Worm (Caenorhabditis elegans) whole organism, L4/young adult: ENCODE results near the gene mes-1.

Source experiments
- W03F9.2 ChIP-seq: fragments of 150-350 bp; optimal IDR thresholded peaks from 2 replicates; lab custom pipeline; 2014; ENCODE audit warnings: missing biosample characterization, missing genetic modification characterization
- dao-5 ChIP-seq: sonication (generic microtip); optimal IDR thresholded peaks from 2 replicates; lab custom pipeline; 2016; ENCODE audit warnings: missing genotype, missing genetic modification characterization, moderate library complexity, missing compliant biosample characterization
- him-1 ChIP-seq: sonication (generic microtip); optimal IDR thresholded peaks from 2 replicates; lab custom pipeline; 2016; ENCODE audit warnings: missing genotype, missing genetic modification reagents, missing genetic modification characterization, missing compliant biosample characterization

DNA sequence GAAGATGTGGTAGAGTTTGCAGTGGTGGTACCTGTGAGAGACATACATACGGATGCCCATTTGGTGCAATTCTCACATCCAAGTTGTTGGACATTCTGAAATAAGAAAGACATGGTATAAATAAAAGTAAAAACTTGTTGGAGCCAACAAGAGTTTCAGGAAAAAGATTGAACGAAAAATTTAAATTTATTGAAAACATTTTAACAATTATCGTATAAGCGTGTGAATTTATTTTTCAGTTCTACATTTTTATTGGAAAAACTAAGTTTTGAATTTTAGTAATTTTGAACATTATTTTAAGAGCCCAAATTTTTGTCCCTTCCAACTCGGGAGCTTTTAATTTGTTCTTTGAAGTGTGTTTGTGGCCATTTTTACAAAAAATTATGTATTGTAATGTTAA is 2.4 kb upstream of the mes-1 start, which contains the start of gene F54F7.8:
- TF ChIP-seq him-1 (no peak), W03F9.2 (no peak), dao-5 (tag; lab: Kevin White, UChicago) (no peak)
